Fruit fly (Drosophila melanogaster): ENCODE measurements around the gene mRpL55.

DNA sequence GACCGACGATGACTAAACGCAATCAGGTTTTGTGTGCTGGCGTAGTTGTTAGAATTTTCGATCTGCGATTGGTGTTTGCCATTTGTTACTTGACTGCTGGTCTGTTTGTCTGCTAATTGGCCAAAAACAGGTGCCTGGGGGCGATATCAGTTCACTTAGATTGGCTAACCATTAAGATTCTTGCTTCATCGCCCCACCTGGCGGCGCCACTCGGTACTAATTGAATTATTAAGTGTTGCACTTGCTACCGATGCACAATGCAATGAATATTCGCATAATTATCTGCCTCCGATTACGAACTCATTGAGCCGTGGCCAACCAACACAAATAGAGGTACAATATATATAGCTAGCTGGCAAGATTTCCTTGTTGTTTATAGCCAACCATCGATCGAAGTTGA lies 8.5 kb upstream of the mRpL55 start:
- TF ChIP-seq dmrt93B (GFP tag; optimal IDR thresholded peaks at IDR 0.05) (no peak), sage (GFP tag; optimal IDR thresholded peaks at IDR 0.05) (no peak), psq (GFP tag; optimal IDR thresholded peaks at IDR 0.05) (no peak), Dfd (GFP tag; optimal IDR thresholded peaks at IDR 0.05) (no peak), Hr83 (GFP tag; optimal IDR thresholded peaks at IDR 0.05; ENCODE audit: poor library complexity, severe bottlenecking) (no peak), pan (optimal IDR thresholded peaks at IDR 0.05) (no peak), Myc (optimal IDR thresholded peaks at IDR 0.05) (no peak), HLH106 (tag; optimal IDR thresholded peaks at IDR 0.05) (no peak), Mio (GFP tag; optimal IDR thresholded peaks at IDR 0.05) (no peak), Jra (GFP tag; optimal IDR thresholded peaks at IDR 0.05) (no peak), usp (GFP tag; optimal IDR thresholded peaks at IDR 0.05) (no peak), GATAd (GFP tag; optimal IDR thresholded peaks at IDR 0.05) (no peak), CG32264 (GFP tag; optimal IDR thresholded peaks at IDR 0.05) (no peak), CG9705 (GFP tag; optimal IDR thresholded peaks at IDR 0.05) (no peak)
